Fruit fly (Drosophila melanogaster): ENCODE results near the gene skd.

Gene skd

dm6 chr3L:21069453-21069852 is 42.2 kb upstream of the skd start:
- TF ChIP-seq da (GFP tag; optimal IDR thresholded peaks at IDR 0.05): no peak
- peak; percentile 96 for TF ChIP-seq exex (tag; optimal IDR thresholded peaks at IDR 0.05)
- peak; percentile 43 for TF ChIP-seq grn (GFP tag; optimal IDR thresholded peaks at IDR 0.05)
- no peak for TF ChIP-seq ATbp (GFP tag; optimal IDR thresholded peaks at IDR 0.05)
- TF ChIP-seq klu (GFP tag; IDR thresholded peaks at IDR 0.05): no peak
- peak; percentile 48 for TF ChIP-seq mirr (GFP tag; optimal IDR thresholded peaks at IDR 0.05)

dm6 chr3L:21067553-21068157 is 40.4 kb upstream of the skd start:
- peak; percentile 44; the same call in 1 of the 3 replicates for TF ChIP-seq so (GFP tag; IDR thresholded peaks at IDR 0.05)
- no peak for TF ChIP-seq gfzf (GFP tag; optimal IDR thresholded peaks at IDR 0.05)
- TF ChIP-seq Kr (GFP tag; optimal IDR thresholded peaks at IDR 0.05): peak; percentile 84
- TF ChIP-seq gcm (GFP tag; optimal IDR thresholded peaks at IDR 0.05): peak; percentile 1
- TF ChIP-seq lbe (GFP tag; optimal IDR thresholded peaks at IDR 0.05): no peak
- TF ChIP-seq CG17385 (GFP tag; optimal IDR thresholded peaks at IDR 0.05): peak; percentile 69
- no peak for TF ChIP-seq fd3F (GFP tag; optimal IDR thresholded peaks at IDR 0.05)
- peak; percentile 28; the same call in 1 of the 4 replicates for TF ChIP-seq Dll (GFP tag; IDR thresholded peaks at IDR 0.05; ENCODE audit: partially characterized antibody)
- no peak for TF ChIP-seq pnt (GFP tag; optimal IDR thresholded peaks at IDR 0.05)
- peak; percentile 17 for TF ChIP-seq ftz-f1 (GFP tag; optimal IDR thresholded peaks at IDR 0.05)
- TF ChIP-seq CG6791 (GFP tag; IDR thresholded peaks at IDR 0.05; ENCODE audit: partially characterized antibody): peak; percentile 64; the same call in 1 of the 3 replicates
- TF ChIP-seq MESR4 (GFP tag; optimal IDR thresholded peaks at IDR 0.05): peak; percentile 1
- TF ChIP-seq Jarid2 (GFP tag; optimal IDR thresholded peaks at IDR 0.05): peak; percentile 15
- TF ChIP-seq CG5180 (GFP tag; optimal IDR thresholded peaks at IDR 0.05): peak; percentile 16
- no peak for TF ChIP-seq Ets65A (GFP tag)
- no peak for TF ChIP-seq lab (GFP tag; optimal IDR thresholded peaks at IDR 0.05)
- peak; percentile 65; the same call in 1 of the 2 replicates for TF ChIP-seq Awh (GFP tag; IDR thresholded peaks at IDR 0.05)
- peak; percentile 90 for TF ChIP-seq pros (GFP tag; optimal IDR thresholded peaks at IDR 0.05)
- TF ChIP-seq D (optimal IDR thresholded peaks at IDR 0.05): peak; percentile 97
- TF ChIP-seq D (GFP tag; optimal IDR thresholded peaks at IDR 0.05): peak; percentile 40
- peak; percentile 66 for TF ChIP-seq nom (GFP tag; optimal IDR thresholded peaks at IDR 0.05)
- TF ChIP-seq CG43689 (GFP tag; IDR thresholded peaks at IDR 0.05): no peak
- peak; percentile 76 for TF ChIP-seq ac (GFP tag; optimal IDR thresholded peaks at IDR 0.05)
- no peak for TF ChIP-seq CG18262 (tag; optimal IDR thresholded peaks at IDR 0.05)
- 0 out of 4 replicates have a peak, but pooled peaks have one; percentile 75 for TF ChIP-seq chinmo (GFP tag; IDR thresholded peaks at IDR 0.05; ENCODE audit: partially characterized antibody)
- TF ChIP-seq HLHmδ (GFP tag; optimal IDR thresholded peaks at IDR 0.05): peak; percentile 68
- TF ChIP-seq CG15269 (tag; optimal IDR thresholded peaks at IDR 0.05): no peak
- peak; percentile 85 for TF ChIP-seq cg (GFP tag; optimal IDR thresholded peaks at IDR 0.05)
- TF ChIP-seq Elba2 (GFP tag; optimal IDR thresholded peaks at IDR 0.05): peak; percentile 46
- peak; percentile 42 for TF ChIP-seq zf30C (GFP tag; optimal IDR thresholded peaks at IDR 0.05)
- TF ChIP-seq CG11723 (GFP tag; optimal IDR thresholded peaks at IDR 0.05): no peak
- no peak for TF ChIP-seq Hr39 (optimal IDR thresholded peaks at IDR 0.05)
- peak; percentile 54; the same call in 1 of the 2 replicates for TF ChIP-seq vvl (GFP tag; IDR thresholded peaks at IDR 0.05)
- peak; percentile 68 for TF ChIP-seq Med (GFP tag)
- peak in 1 of 2 experiments; percentile 1 for TF ChIP-seq insv (GFP tag; optimal IDR thresholded peaks at IDR 0.05)
- TF ChIP-seq CG32767 (GFP tag; IDR thresholded peaks at IDR 0.05): peak; percentile 26; the same call in 1 of the 2 replicates
- TF ChIP-seq wek (GFP tag; optimal IDR thresholded peaks at IDR 0.05): peak; percentile 18
- TF ChIP-seq sr (GFP tag; IDR thresholded peaks at IDR 0.05): peak; percentile 69; the same call in 2 of the 3 replicates
- peak; percentile 71; the same call in 1 of the 2 replicates for TF ChIP-seq chm (GFP tag; IDR thresholded peaks at IDR 0.05)
- peak; percentile 1 for TF ChIP-seq CG10543 (GFP tag; optimal IDR thresholded peaks at IDR 0.05)
- peak; percentile 88 for TF ChIP-seq sens (GFP tag)
- peak; percentile 27 for TF ChIP-seq CG2712 (tag; optimal IDR thresholded peaks at IDR 0.05)
